Fruit fly (Drosophila melanogaster) whole organism, embryonic: ENCODE data around the gene HDAC1.

Source experiments
- Aef1 ChIP-seq: fragments of 200-800 bp; sonication (Bioruptor generic); IDR thresholded peaks from 3 replicates; pipeline ENCODE4 v1.3.6; 2022; ENCODE audit warnings: missing biosample characterization, missing genetic modification characterization
- CG10565 ChIP-seq: fragments of 200-800 bp; sonication (Bioruptor generic); optimal IDR thresholded peaks from 3 replicates; lab custom pipeline; 2016; ENCODE audit warnings: missing biosample characterization, mild to moderate bottlenecking, missing genetic modification characterization
- CG11093 ChIP-seq: fragments of 200-800 bp; sonication (Bioruptor generic); IDR thresholded peaks from 3 replicates; pipeline ENCODE4 v1.3.6; 2022; ENCODE audit warnings: missing biosample characterization, missing genetic modification characterization
- CG13624 ChIP-seq: fragments of 200-800 bp; sonication (Bioruptor generic); optimal IDR thresholded peaks from 2 replicates; lab custom pipeline; 2016; ENCODE audit warnings: missing biosample characterization, missing genetic modification characterization
- CG13894 ChIP-seq: fragments of 200-800 bp; sonication (Bioruptor generic); optimal IDR thresholded peaks from 3 replicates; lab custom pipeline; 2018; ENCODE audit warnings: missing biosample characterization, mild to moderate bottlenecking, missing genetic modification characterization, moderate library complexity
- CG14050 ChIP-seq: fragments of 200-800 bp; sonication (Bioruptor generic); IDR thresholded peaks from 3 replicates; pipeline ENCODE4 v1.3.6; 2022; ENCODE audit warnings: missing biosample characterization, missing genetic modification characterization
- CG15269 ChIP-seq: fragments of 200-800 bp; sonication (Bioruptor generic); optimal IDR thresholded peaks from 2 replicates; lab custom pipeline; 2018; ENCODE audit warnings: missing biosample characterization, mild to moderate bottlenecking, missing genetic modification characterization, moderate library complexity
- CG16813 ChIP-seq: fragments of 200-800 bp; sonication (Bioruptor generic); IDR thresholded peaks from 3 replicates; pipeline ENCODE4 v1.3.6; 2022; ENCODE audit warnings: missing biosample characterization, missing genetic modification characterization; ENCODE audit not compliant: partially characterized antibody
- CG16815 ChIP-seq: fragments of 200-800 bp; sonication (Bioruptor generic); optimal IDR thresholded peaks from 3 replicates; lab custom pipeline; 2017; ENCODE audit warnings: missing biosample characterization, mild to moderate bottlenecking, missing genetic modification characterization
- CG17829 ChIP-seq: fragments of 200-800 bp; optimal IDR thresholded peaks from 2 replicates; lab custom pipeline; 2019; ENCODE audit warnings: missing biosample characterization, mild to moderate bottlenecking, missing genetic modification characterization, moderate library complexity
- CG18011 ChIP-seq: fragments of 200-800 bp; sonication (Bioruptor generic); optimal IDR thresholded peaks from 2 replicates; lab custom pipeline; 2017; ENCODE audit warnings: missing biosample characterization, missing genetic modification characterization, mild to moderate bottlenecking, moderate library complexity, missing genotype
- CG18262 ChIP-seq: fragments of 200-800 bp; optimal IDR thresholded peaks from 3 replicates; lab custom pipeline; 2019; ENCODE audit warnings: missing biosample characterization, mild to moderate bottlenecking, missing genetic modification characterization, moderate library complexity
- CG31441 ChIP-seq: fragments of 200-800 bp; sonication (Bioruptor generic); IDR thresholded peaks from 2 replicates; pipeline ENCODE4 v1.3.6; 2022; ENCODE audit warnings: missing biosample characterization, missing genetic modification characterization
- CG32772 ChIP-seq: fragments of 200-800 bp; sonication (Bioruptor generic); IDR thresholded peaks from 2 replicates; pipeline ENCODE4 v1.3.6; 2022; ENCODE audit warnings: missing biosample characterization, missing genetic modification characterization
- CG34224 ChIP-seq: fragments of 200-800 bp; sonication (Bioruptor generic); IDR thresholded peaks from 3 replicates; pipeline ENCODE4 v1.3.6; 2022; ENCODE audit warnings: missing biosample characterization, missing genetic modification characterization; ENCODE audit not compliant: partially characterized antibody
- CG4404 ChIP-seq: fragments of 200-800 bp; sonication (Bioruptor generic); IDR thresholded peaks from 2 replicates; pipeline ENCODE4 v1.3.6; 2022; ENCODE audit warnings: missing biosample characterization, missing genetic modification characterization
- CG7271 ChIP-seq: fragments of 200-800 bp; sonication (Bioruptor generic); optimal IDR thresholded peaks from 2 replicates; lab custom pipeline; 2018; ENCODE audit warnings: missing biosample characterization, mild to moderate bottlenecking, missing genetic modification characterization, moderate library complexity
- E2f2 ChIP-seq: fragments of 200-800 bp; sonication (Bioruptor generic); IDR thresholded peaks from 2 replicates; pipeline ENCODE4 v1.3.6; 2022; ENCODE audit warnings: missing biosample characterization, missing genetic modification characterization
- Gsc ChIP-seq: fragments of 200-800 bp; sonication (Bioruptor generic); IDR thresholded peaks from 2 replicates; pipeline ENCODE4 v1.3.6; 2022; ENCODE audit warnings: missing biosample characterization, missing genetic modification characterization
- H2.0 ChIP-seq: fragments of 200-800 bp; sonication (Bioruptor generic); IDR thresholded peaks from 2 replicates; pipeline ENCODE4 v1.3.6; 2022; ENCODE audit warnings: missing biosample characterization, missing genetic modification characterization
- HLH4C ChIP-seq: fragments of 200-800 bp; sonication (Bioruptor generic); IDR thresholded peaks from 3 replicates; pipeline ENCODE4 v1.3.6; 2022; ENCODE audit warnings: missing biosample characterization, missing genetic modification characterization; ENCODE audit not compliant: partially characterized antibody
- Hr51 ChIP-seq, 2 experiments: fragments of 200-800 bp; sonication (Bioruptor generic); optimal IDR thresholded peaks; 2 replicates in 1 of 2; 3 replicates in 1 of 2; lab custom pipeline; 2016 to 2018; ENCODE audit warnings: missing biosample characterization in 2 of 2, missing genetic modification characterization in 2 of 2, mild to moderate bottlenecking in 1 of 2, moderate library complexity in 1 of 2
- Jarid2 ChIP-seq: fragments of 200-800 bp; sonication (Bioruptor generic); optimal IDR thresholded peaks from 3 replicates; lab custom pipeline; 2017; ENCODE audit warnings: mild to moderate bottlenecking, missing biosample characterization, missing genetic modification reagents, missing genetic modification characterization
- NC2β ChIP-seq: fragments of 200-800 bp; sonication (Bioruptor generic); optimal IDR thresholded peaks from 2 replicates; lab custom pipeline; 2016; ENCODE audit warnings: missing biosample characterization, missing genetic modification characterization
- NK7.1 ChIP-seq: fragments of 200-800 bp; sonication (Bioruptor generic); optimal IDR thresholded peaks from 3 replicates; lab custom pipeline; 2016; ENCODE audit warnings: missing biosample characterization, missing genetic modification characterization
- Ptx1 ChIP-seq: fragments of 200-800 bp; sonication (Bioruptor generic); IDR thresholded peaks from 2 replicates; pipeline ENCODE4 v1.3.6; 2022; ENCODE audit warnings: missing biosample characterization, missing genetic modification characterization
- Side ChIP-seq: fragments of 200-800 bp; sonication (Bioruptor generic); optimal IDR thresholded peaks from 2 replicates; lab custom pipeline; 2016; ENCODE audit warnings: missing biosample characterization, missing genetic modification characterization
- crc ChIP-seq: fragments of 200-800 bp; sonication (Bioruptor generic); optimal IDR thresholded peaks from 2 replicates; lab custom pipeline; 2016; ENCODE audit warnings: missing biosample characterization, missing genetic modification characterization
- dimm ChIP-seq: fragments of 200-800 bp; sonication (Bioruptor generic); IDR thresholded peaks from 2 replicates; pipeline ENCODE4 v1.3.6; 2022; ENCODE audit warnings: missing biosample characterization, missing genetic modification characterization
- eyg ChIP-seq: fragments of 200-800 bp; sonication (Bioruptor generic); optimal IDR thresholded peaks from 3 replicates; lab custom pipeline; 2016; ENCODE audit warnings: missing biosample characterization, missing genetic modification characterization
- fd102C ChIP-seq: fragments of 200-800 bp; sonication (Bioruptor generic); optimal IDR thresholded peaks from 2 replicates; lab custom pipeline; 2018; ENCODE audit warnings: missing biosample characterization, mild to moderate bottlenecking, missing genetic modification characterization, moderate library complexity
- fu2 ChIP-seq: fragments of 200-800 bp; sonication (Bioruptor generic); optimal IDR thresholded peaks from 2 replicates; lab custom pipeline; 2016; ENCODE audit warnings: missing biosample characterization, missing genetic modification characterization
- kni ChIP-seq: fragments of 200-800 bp; sonication (Bioruptor generic); optimal IDR thresholded peaks from 3 replicates; lab custom pipeline; 2017; ENCODE audit warnings: mild to moderate bottlenecking, missing biosample characterization, missing genetic modification reagents, missing genetic modification characterization
- lbe ChIP-seq: fragments of 200-800 bp; sonication (Bioruptor generic); optimal IDR thresholded peaks from 2 replicates; lab custom pipeline; 2016; ENCODE audit warnings: missing biosample characterization, mild to moderate bottlenecking, missing genetic modification characterization
- lmd ChIP-seq: fragments of 200-800 bp; sonication (Bioruptor generic); IDR thresholded peaks from 2 replicates; pipeline ENCODE4 v1.3.6; 2022; ENCODE audit warnings: missing biosample characterization, missing genetic modification characterization
- lov ChIP-seq, 2 experiments: fragments of 200-800 bp in 1 of 2; fragments of >200 bp in 1 of 2; sonication (Bioruptor generic) in 1 of 2; IDR thresholded peaks in 1 of 2; optimal IDR thresholded peaks in 1 of 2; 2 replicates in 1 of 2; 3 replicates in 1 of 2; pipeline versions ENCODE4 v1.3.6 to Lab custom; 2017 to 2022; ENCODE audit warnings: missing biosample characterization in 1 of 2, missing genetic modification characterization in 1 of 2
- nerfin-1 ChIP-seq: fragments of 200-800 bp; sonication (Bioruptor generic); optimal IDR thresholded peaks from 3 replicates; lab custom pipeline; 2019; ENCODE audit warnings: missing biosample characterization, mild to moderate bottlenecking, missing genetic modification characterization, moderate library complexity
- p53 ChIP-seq: fragments of 200-800 bp; sonication (Bioruptor generic); optimal IDR thresholded peaks from 2 replicates; lab custom pipeline; 2016; ENCODE audit warnings: missing biosample characterization, missing genetic modification characterization
- psq ChIP-seq: fragments of 200-800 bp; sonication (Bioruptor generic); optimal IDR thresholded peaks from 2 replicates; lab custom pipeline; 2017; ENCODE audit warnings: missing biosample characterization, missing genetic modification characterization
- pum ChIP-seq: fragments of 200-800 bp; sonication (Bioruptor generic); optimal IDR thresholded peaks from 2 replicates; lab custom pipeline; 2016; ENCODE audit warnings: missing biosample characterization, missing genetic modification characterization
- sim ChIP-seq: fragments of 200-800 bp; sonication (Bioruptor generic); IDR thresholded peaks from 2 replicates; pipeline ENCODE4 v1.3.6; 2022; ENCODE audit warnings: missing biosample characterization, missing genetic modification characterization
- sr ChIP-seq: fragments of 200-800 bp; sonication (Bioruptor generic); IDR thresholded peaks from 3 replicates; pipeline ENCODE4 v1.3.6; 2022; ENCODE audit warnings: missing biosample characterization, missing genetic modification characterization
- tgo ChIP-seq: fragments of 200-800 bp; sonication (Bioruptor generic); IDR thresholded peaks from 3 replicates; pipeline ENCODE4 v1.3.6; 2022; ENCODE audit warnings: missing biosample characterization, missing genetic modification characterization
- tup ChIP-seq: fragments of 200-800 bp; sonication (Bioruptor generic); optimal IDR thresholded peaks from 2 replicates; lab custom pipeline; 2016; ENCODE audit warnings: missing biosample characterization, mild to moderate bottlenecking, missing genetic modification characterization, moderate library complexity
- twi ChIP-seq: fragments of 200-800 bp; optimal IDR thresholded peaks from 2 replicates; lab custom pipeline; 2019; ENCODE audit warnings: missing biosample characterization, mild to moderate bottlenecking, missing genetic modification characterization, moderate library complexity
- unpg ChIP-seq: fragments of 200-800 bp; sonication (Bioruptor generic); optimal IDR thresholded peaks from 3 replicates; lab custom pipeline; 2018; ENCODE audit warnings: missing biosample characterization, mild to moderate bottlenecking, missing genetic modification characterization, moderate library complexity
- vfl ChIP-seq: fragments of 200-800 bp; sonication (Bioruptor generic); optimal IDR thresholded peaks from 2 replicates; lab custom pipeline; 2016; ENCODE audit warnings: missing biosample characterization, missing genetic modification characterization
- z ChIP-seq: fragments of 200-800 bp; sonication (Bioruptor generic); IDR thresholded peaks from 3 replicates; pipeline ENCODE4 v1.3.6; 2022; ENCODE audit warnings: missing biosample characterization, missing genetic modification characterization

HDAC1 gene

DNA sequence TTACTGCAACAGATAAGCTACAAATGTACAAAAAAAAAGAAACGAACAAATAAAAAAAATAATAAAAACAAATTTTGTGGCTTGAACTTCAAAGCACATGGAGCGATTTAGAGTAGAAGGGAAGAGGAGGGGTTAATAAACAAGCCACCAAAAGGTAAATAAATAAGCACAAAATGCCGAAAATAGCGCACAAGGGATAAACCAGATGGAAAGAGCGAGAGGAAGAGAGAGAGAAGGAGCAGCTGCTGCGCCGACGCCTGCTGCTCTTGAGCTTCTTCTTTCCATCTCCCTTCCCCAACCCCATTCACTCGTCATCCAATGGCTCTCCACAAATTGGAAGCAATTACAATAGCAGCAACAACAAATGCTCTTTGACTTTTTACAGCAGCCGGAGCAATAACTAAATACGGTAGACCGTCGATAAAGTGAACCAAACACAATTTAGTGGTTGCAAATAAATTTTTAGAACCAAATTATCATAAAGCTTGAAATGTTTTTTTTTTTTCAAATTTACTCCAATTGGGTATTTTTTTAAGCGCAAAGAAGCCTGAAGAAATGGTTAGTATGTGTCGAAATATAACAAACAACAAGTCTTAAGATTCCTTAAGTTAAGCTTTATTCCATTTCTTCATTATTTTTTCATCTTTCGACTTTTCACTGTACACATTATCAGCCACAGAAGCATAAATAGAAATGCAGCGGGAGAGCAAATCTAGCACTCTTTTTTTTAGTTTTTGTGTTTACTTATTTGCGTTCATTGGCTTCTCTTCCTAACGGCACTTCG lies 2.0 kb upstream of the HDAC1 start (continued):
- TF ChIP-seq nerfin-1 (tag; lab: Kevin White, UChicago) (peak; percentile 91), CG16815 (GFP tag; lab: Kevin White, UChicago) (peak; percentile 80), vfl (GFP tag; lab: Kevin White, UChicago) (peak; percentile 51), sim (GFP tag; lab: Robert Waterston, UW) (0 out of 2 replicates have a peak, but pooled peaks have one; percentile 47), Ptx1 (peak; percentile 92), E2f2 (GFP tag; lab: Robert Waterston, UW) (peak; percentile 68), CG15269 (peak; percentile 91), pum (GFP tag; lab: Kevin White, UChicago) (peak; percentile 84), CG11093 (peak; percentile 85), tgo (GFP tag; lab: Robert Waterston, UW) (peak; percentile 89), H2.0 (GFP tag; lab: Robert Waterston, UW) (peak; percentile 74), sr (GFP tag; lab: Robert Waterston, UW) (peak; percentile 6; the same call in 1 of the 3 replicates), fu2 (peak; percentile 79), Hr51 (GFP tag; optimal IDR thresholded peaks at IDR 0.05; lab: Kevin White, UChicago) (peak; percentile 75 to 95), fd102C (no peak), Jarid2 (peak; percentile 51), CG32772 (GFP tag; lab: Robert Waterston, UW) (peak; percentile 80), Aef1 (GFP tag; lab: Robert Waterston, UW) (peak; percentile 88), CG7271 (tag; lab: Kevin White, UChicago) (no peak), Gsc (no peak; the same call in 1 of the 2 replicates), p53 (peak; percentile 28), z (GFP tag; lab: Robert Waterston, UW) (0 out of 3 replicates have a peak, but pooled peaks have one; percentile 46), dimm (GFP tag; lab: Robert Waterston, UW) (peak; percentile 45; the same call in 1 of the 2 replicates), CG13624 (peak; percentile 91), CG18011 (GFP tag; lab: Kevin White, UChicago) (peak; percentile 66), lbe (GFP tag; lab: Kevin White, UChicago) (no peak), lov (optimal IDR thresholded peaks at IDR 0.05; lab: Kevin White, UChicago) (no peak), lov (GFP tag; IDR thresholded peaks at IDR 0.05; lab: Robert Waterston, UW) (no peak), kni (peak; percentile 50), CG16813 (GFP tag; lab: Robert Waterston, UW) (no peak), tup (GFP tag; lab: Kevin White, UChicago) (peak; percentile 58), unpg (GFP tag; lab: Kevin White, UChicago) (peak; percentile 82), CG10565 (peak; percentile 40), CG4404 (GFP tag; lab: Robert Waterston, UW) (peak; percentile 67), lmd (peak; percentile 93), HLH4C (GFP tag; lab: Robert Waterston, UW) (no peak), CG34224 (GFP tag; lab: Robert Waterston, UW) (no peak), CG17829 (peak; percentile 75), eyg (GFP tag; lab: Kevin White, UChicago) (peak; percentile 72), CG18262 (tag; lab: Kevin White, UChicago) (peak; percentile 86), Side (GFP tag; lab: Kevin White, UChicago) (peak; percentile 79), CG14050 (GFP tag; lab: Robert Waterston, UW) (peak; percentile 83), NK7.1 (peak; percentile 86), CG13894 (peak; percentile 71), twi (tag; lab: Kevin White, UChicago) (no peak), NC2β (GFP tag; lab: Kevin White, UChicago) (peak; percentile 74), psq (peak; percentile 46), CG31441 (GFP tag; lab: Robert Waterston, UW) (peak; percentile 89), crc (peak; percentile 86)
